Worm (Caenorhabditis elegans) whole organism, midembryonic: ENCODE results near the gene nos-3.
"Not testable (repeated sequence)": the region's sequence is repeated elsewhere in the genome, so short reads cannot be mapped to it uniquely, and the experiment has no call there.

Experiments used
- cog-1 ChIP-seq: sonication (generic microtip); optimal IDR thresholded peaks from 2 replicates; lab custom pipeline; 2016; ENCODE audit warnings: missing genetic modification characterization, missing compliant biosample characterization
- flt-1 ChIP-seq: fragments of 200-800 bp; sonication (Bioruptor generic); IDR thresholded peaks from 2 replicates; pipeline ENCODE4 v1.3.6; 2022; ENCODE audit warnings: missing genetic modification characterization, missing compliant biosample characterization
- ztf-23 ChIP-seq: fragments of 200-800 bp; sonication (Bioruptor generic); IDR thresholded peaks from 2 replicates; pipeline ENCODE4 v1.3.6; 2022; ENCODE audit warnings: missing genetic modification reagents, missing genetic modification characterization, missing compliant biosample characterization

- not testable (repeated sequence) for TF ChIP-seq flt-1 (GFP tag; lab: Robert Waterston, UW); ztf-23; cog-1 (tag; lab: Kevin White, UChicago)
These were observed 27.4 kb upstream of the nos-3 start, which contains the start of gene Y53C12A.11 for ce11 chrII:9718631-9719252.
